Worm (Caenorhabditis elegans): ENCODE measurements around the gene F53G2.12.

Gene F53G2.12

DNA sequence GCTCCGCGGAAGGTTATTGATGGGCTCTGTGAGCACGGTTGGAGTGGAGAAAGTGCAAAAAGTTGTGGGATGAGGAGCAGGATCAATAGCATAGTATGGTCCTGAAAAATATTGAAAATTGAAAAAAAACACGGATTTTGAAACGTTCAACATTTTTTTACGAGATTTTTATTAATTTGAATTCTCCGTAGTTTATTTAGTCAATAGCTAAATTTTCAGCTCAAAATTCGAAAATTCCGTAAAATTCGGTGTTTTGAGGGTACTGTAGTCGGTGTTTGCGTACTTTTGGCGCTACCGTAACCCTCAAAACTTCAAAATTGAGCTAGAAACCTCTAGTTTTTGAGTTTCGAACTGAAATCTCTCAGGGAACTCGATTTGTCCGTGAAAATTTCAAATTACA is 20.0 kb downstream of the F53G2.12 start, which contains the start of gene pqn-42:
pqn-42 (minus strand) TSS at position 101 of the 400 bp plus-strand sequence.
- TF ChIP-seq nhr-76 (tag; optimal IDR thresholded peaks at IDR 0.05), result no peak
- no peak for TF ChIP-seq unc-62 (GFP tag; optimal IDR thresholded peaks at IDR 0.05)
- no peak for TF ChIP-seq mep-1 (tag; optimal IDR thresholded peaks at IDR 0.05)
- no peak for TF ChIP-seq blmp-1 (tag; optimal IDR thresholded peaks at IDR 0.05)
- no peak for TF ChIP-seq elt-3 (tag; optimal IDR thresholded peaks at IDR 0.05)
- TF ChIP-seq nhr-2 (tag; optimal IDR thresholded peaks at IDR 0.05), result no peak

DNA sequence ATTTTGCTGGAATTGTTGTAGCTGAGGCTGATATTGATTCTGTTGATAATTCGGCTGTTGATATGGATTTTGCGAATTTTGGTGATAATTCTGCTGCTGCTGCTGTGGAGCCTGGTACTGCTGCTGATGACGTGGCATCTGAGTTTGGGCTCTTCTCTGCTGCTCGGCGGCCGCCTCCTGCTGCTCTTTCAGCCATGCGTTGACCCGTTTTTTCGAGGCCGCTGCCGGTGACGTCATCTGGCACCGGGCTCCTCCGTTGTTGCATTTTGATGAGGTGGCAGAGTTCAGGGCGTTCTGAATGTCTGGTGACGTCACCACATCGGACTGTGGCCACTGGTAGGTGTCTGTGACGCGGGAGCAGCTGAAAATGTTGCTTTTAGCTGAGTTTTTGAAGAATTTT is 21.9 kb downstream of the F53G2.12 start:
- TF ChIP-seq zip-8 (tag; optimal IDR thresholded peaks at IDR 0.05), result peak; percentile 15
- TF ChIP-seq ces-1 (GFP tag; optimal IDR thresholded peaks at IDR 0.05), result no peak

DNA sequence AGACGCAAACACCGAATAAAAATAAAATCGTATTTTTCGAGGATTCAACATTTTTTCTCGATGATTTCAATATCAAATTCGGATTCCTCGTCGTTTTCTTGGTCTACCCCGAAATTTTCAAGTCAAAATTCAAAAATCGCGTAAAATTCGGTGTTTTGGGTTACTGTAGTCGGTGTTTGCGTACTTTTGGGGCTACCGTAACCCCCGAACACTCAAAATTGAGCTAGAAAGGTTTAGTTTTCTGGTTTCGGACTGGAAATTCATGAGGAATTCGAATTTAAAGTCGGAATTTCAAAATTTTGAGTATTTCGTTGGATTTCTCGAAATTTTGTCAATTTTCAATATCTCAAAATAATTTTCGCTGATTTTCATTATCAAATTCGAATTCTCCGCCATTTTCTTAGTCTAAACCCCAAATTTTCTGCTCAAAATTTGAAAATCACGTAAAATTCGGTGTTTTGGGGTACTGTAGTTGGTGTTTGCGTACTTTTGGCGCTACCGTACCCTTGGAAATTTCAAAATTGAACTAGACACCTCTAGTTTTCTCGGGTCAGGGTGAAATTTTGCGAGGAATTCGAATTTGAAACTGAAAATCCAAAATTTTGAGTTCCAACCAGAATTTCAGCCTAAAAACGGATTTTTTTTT is 22.8 kb downstream of the F53G2.12 start:
- TF ChIP-seq lin-13 (tag; optimal IDR thresholded peaks at IDR 0.05) (peak; percentile 55), drap-1 (GFP tag; optimal IDR thresholded peaks at IDR 0.05) (no peak), lsy-2 (tag; optimal IDR thresholded peaks at IDR 0.05) (peak; percentile 79), zip-8 (tag; optimal IDR thresholded peaks at IDR 0.05) (no peak), ces-1 (GFP tag; optimal IDR thresholded peaks at IDR 0.05) (no peak), nhr-28 (tag; optimal IDR thresholded peaks at IDR 0.05) (no peak), blmp-1 (tag; optimal IDR thresholded peaks at IDR 0.05) (no peak), elt-3 (tag; optimal IDR thresholded peaks at IDR 0.05) (no peak), mep-1 (tag; optimal IDR thresholded peaks at IDR 0.05) (no peak), cnd-1 (tag; optimal IDR thresholded peaks at IDR 0.05) (no peak), sptf-1 (tag; optimal IDR thresholded peaks at IDR 0.05) (no peak), nhr-76 (tag; optimal IDR thresholded peaks at IDR 0.05) (no peak), bed-3 (GFP tag; optimal IDR thresholded peaks at IDR 0.05) (no peak), ceh-43 (GFP tag; optimal IDR thresholded peaks at IDR 0.05) (no peak), elt-1 (tag; optimal IDR thresholded peaks at IDR 0.05; ENCODE audit: borderline replicate concordance, insufficient read depth) (no peak), unc-62 (GFP tag; optimal IDR thresholded peaks at IDR 0.05) (no peak), nhr-2 (tag; optimal IDR thresholded peaks at IDR 0.05) (no peak), ztf-11 (tag; optimal IDR thresholded peaks at IDR 0.05) (no peak)

DNA sequence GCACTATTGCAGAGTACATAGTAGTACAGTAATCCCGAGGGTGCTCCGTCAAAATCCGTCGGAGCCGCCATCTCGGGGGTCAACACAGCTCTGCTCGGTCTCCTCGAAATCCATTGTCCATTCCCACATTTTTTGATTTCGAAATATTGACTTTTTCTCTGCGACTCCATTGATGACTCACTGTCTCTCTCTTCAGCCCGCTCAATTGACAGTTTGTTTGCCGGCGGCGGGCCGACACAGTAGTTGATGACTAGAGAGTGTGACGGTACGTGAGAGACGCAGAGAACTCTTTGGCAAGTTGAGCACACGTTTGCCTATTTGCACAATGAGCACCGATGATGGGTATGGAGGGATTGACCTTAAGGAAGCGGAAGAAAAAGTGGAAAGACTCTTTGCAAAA is 24.1 kb downstream of the F53G2.12 start:
- TF ChIP-seq pha-4 (tag; optimal IDR thresholded peaks at IDR 0.05) (peak; percentile 86), nhr-76 (tag; optimal IDR thresholded peaks at IDR 0.05) (no peak), bed-3 (GFP tag; optimal IDR thresholded peaks at IDR 0.05) (no peak), hlh-1 (tag; optimal IDR thresholded peaks at IDR 0.05) (no peak), zip-8 (tag; optimal IDR thresholded peaks at IDR 0.05) (no peak), nhr-237 (tag; optimal IDR thresholded peaks at IDR 0.05) (peak; percentile 50), unc-62 (GFP tag; optimal IDR thresholded peaks at IDR 0.05) (no peak), mab-5 (tag; optimal IDR thresholded peaks at IDR 0.05) (no peak), elt-3 (tag; optimal IDR thresholded peaks at IDR 0.05) (no peak), nhr-2 (tag; optimal IDR thresholded peaks at IDR 0.05) (peak; percentile 59), lsy-2 (tag; optimal IDR thresholded peaks at IDR 0.05) (no peak), nhr-28 (tag; optimal IDR thresholded peaks at IDR 0.05) (no peak), flh-1 (GFP tag; optimal IDR thresholded peaks at IDR 0.05) (no peak), ces-1 (GFP tag; optimal IDR thresholded peaks at IDR 0.05) (no peak), nhr-12 (tag; optimal IDR thresholded peaks at IDR 0.05) (no peak)

DNA sequence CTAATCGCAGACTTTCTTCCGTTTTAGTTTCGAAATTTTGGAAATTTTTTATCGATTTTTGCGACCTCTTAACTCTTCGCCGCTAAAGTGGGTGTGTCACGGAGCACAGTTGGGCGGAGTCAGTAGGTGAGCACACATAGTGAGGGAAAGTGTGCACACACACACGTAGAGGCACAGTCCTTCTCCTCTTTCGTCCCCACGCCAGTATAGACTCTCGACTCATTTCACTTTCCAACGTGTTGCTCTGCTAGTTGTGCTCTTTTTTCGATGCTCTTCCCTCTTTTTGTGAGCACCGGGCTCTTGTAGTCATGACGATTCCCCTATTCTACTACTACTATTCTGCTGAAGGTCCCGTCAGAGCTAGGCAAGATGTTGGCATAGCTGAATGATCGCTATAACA is 26.4 kb downstream of the F53G2.12 start:
- TF ChIP-seq blmp-1 (tag; optimal IDR thresholded peaks at IDR 0.05) (no peak), pha-4 (tag; optimal IDR thresholded peaks at IDR 0.05) (peak; percentile 27), ceh-83 (GFP tag; optimal IDR thresholded peaks at IDR 0.05) (peak; percentile 23)

DNA sequence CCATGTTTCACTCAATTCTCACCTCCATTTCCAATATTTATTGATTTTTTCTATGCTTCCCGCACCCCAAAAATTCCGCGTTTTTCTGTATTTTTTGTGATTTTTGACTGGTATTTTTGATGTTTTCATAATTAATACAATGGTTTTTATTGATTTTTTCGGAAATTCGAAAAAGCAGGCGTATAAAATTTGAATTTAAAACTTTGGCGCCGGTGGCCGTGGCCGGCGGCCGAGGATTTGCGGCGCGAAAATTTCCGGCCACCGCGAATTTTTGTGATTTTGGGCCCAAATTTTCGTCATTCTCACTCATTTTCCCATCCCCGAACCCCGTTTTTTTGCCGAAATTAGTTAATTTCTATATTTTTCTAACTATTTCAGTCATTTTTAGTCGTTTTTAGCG is 27.9 kb downstream of the F53G2.12 start:
- peak; percentile 1 for TF ChIP-seq lsy-2 (tag; optimal IDR thresholded peaks at IDR 0.05)
- peak; percentile 42 for TF ChIP-seq mep-1 (tag; optimal IDR thresholded peaks at IDR 0.05)
- TF ChIP-seq ztf-11 (tag; optimal IDR thresholded peaks at IDR 0.05), result no peak
- TF ChIP-seq cnd-1 (tag; optimal IDR thresholded peaks at IDR 0.05), result no peak
- peak; percentile 4 for TF ChIP-seq mls-2 (tag; optimal IDR thresholded peaks at IDR 0.05)
- no peak for TF ChIP-seq drap-1 (GFP tag; optimal IDR thresholded peaks at IDR 0.05)
- no peak for TF ChIP-seq pha-4 (tag; optimal IDR thresholded peaks at IDR 0.05)

DNA sequence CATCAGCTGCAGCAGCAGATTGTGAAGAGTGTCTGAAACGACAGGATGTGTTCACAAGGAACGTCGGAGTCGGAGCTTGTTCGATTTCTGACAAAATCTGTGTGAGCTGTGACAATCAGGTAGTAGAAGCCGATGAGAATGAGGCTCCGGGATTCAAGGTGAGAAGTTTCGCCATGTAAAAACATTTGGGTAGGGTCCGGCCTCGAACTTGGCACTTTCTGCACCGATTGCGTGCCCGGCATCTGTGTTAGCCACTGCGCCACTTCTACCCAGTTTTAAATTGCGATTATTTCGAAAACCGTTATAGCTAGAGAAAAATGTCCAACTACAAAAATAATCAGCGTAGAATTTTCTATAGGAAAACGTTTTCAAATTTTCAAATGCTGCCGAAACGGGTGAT is 32.2 kb downstream of the F53G2.12 start:
- TF ChIP-seq sptf-1 (tag; optimal IDR thresholded peaks at IDR 0.05) (no peak), nhr-2 (tag; optimal IDR thresholded peaks at IDR 0.05) (no peak), hlh-1 (tag; optimal IDR thresholded peaks at IDR 0.05) (no peak), mep-1 (tag; optimal IDR thresholded peaks at IDR 0.05) (no peak), ces-1 (GFP tag; optimal IDR thresholded peaks at IDR 0.05) (no peak), nhr-76 (tag; optimal IDR thresholded peaks at IDR 0.05) (no peak), lin-32 (GFP tag; optimal IDR thresholded peaks at IDR 0.05) (no peak), bed-3 (GFP tag; optimal IDR thresholded peaks at IDR 0.05) (no peak), nhr-237 (tag; optimal IDR thresholded peaks at IDR 0.05) (no peak), ztf-11 (tag; optimal IDR thresholded peaks at IDR 0.05) (no peak)
